Worm (Caenorhabditis elegans) whole organism, L4/young adult: ENCODE results near the gene F07E5.8.

Experiments
- W03F9.2 ChIP-seq: fragments of 150-350 bp; optimal IDR thresholded peaks from 2 replicates; lab custom pipeline; 2014; ENCODE audit warnings: missing biosample characterization, missing genetic modification characterization
- him-1 ChIP-seq: sonication (generic microtip); optimal IDR thresholded peaks from 2 replicates; lab custom pipeline; 2016; ENCODE audit warnings: missing genotype, missing genetic modification reagents, missing genetic modification characterization, missing compliant biosample characterization

- TF ChIP-seq W03F9.2 (no peak), him-1 (tag; lab: Kevin White, UChicago) (no peak)
Measured at ce11 chrII:2094924-2095650, 19.7 kb upstream of the F07E5.8 start, which contains the start of gene T16A1.2.
